Fruit fly (Drosophila melanogaster) whole organism, embryonic: Measurements from ENCODE around the gene CG3635.

ENCODE experiments used
- Antp ChIP-seq: fragments of 200-800 bp; sonication (Bioruptor generic); optimal IDR thresholded peaks from 3 replicates; lab custom pipeline; 2016; ENCODE audit warnings: missing biosample characterization, missing genetic modification characterization
- Awh ChIP-seq: fragments of 200-800 bp; sonication (Bioruptor generic); IDR thresholded peaks from 2 replicates; pipeline ENCODE4, ENCODE4 v1.3.6; 2022; ENCODE audit warnings: missing biosample characterization, missing genetic modification characterization
- CG10147 ChIP-seq: fragments of 200-800 bp; sonication (Bioruptor generic); optimal IDR thresholded peaks from 2 replicates; lab custom pipeline; 2019; ENCODE audit warnings: missing biosample characterization, mild to moderate bottlenecking, missing genetic modification characterization, moderate library complexity
- CG13894 ChIP-seq: fragments of 200-800 bp; sonication (Bioruptor generic); optimal IDR thresholded peaks from 3 replicates; lab custom pipeline; 2018; ENCODE audit warnings: missing biosample characterization, mild to moderate bottlenecking, missing genetic modification characterization, moderate library complexity
- CG14014 ChIP-seq: fragments of 200-800 bp; sonication (Bioruptor generic); IDR thresholded peaks from 2 replicates; pipeline ENCODE4 v1.3.6; 2022; ENCODE audit warnings: missing biosample characterization, missing genetic modification characterization
- CG14050 ChIP-seq: fragments of 200-800 bp; sonication (Bioruptor generic); IDR thresholded peaks from 3 replicates; pipeline ENCODE4 v1.3.6; 2022; ENCODE audit warnings: missing biosample characterization, missing genetic modification characterization
- CG16779 ChIP-seq: fragments of 200-800 bp; sonication (Bioruptor generic); IDR thresholded peaks from 2 replicates; pipeline ENCODE4 v1.3.6; 2022; ENCODE audit warnings: missing biosample characterization, missing genetic modification characterization
- CG17359 ChIP-seq: fragments of 200-800 bp; sonication (Bioruptor generic); optimal IDR thresholded peaks from 3 replicates; lab custom pipeline; 2018; ENCODE audit warnings: missing biosample characterization, mild to moderate bottlenecking, missing genetic modification characterization, moderate library complexity
- CG4282 ChIP-seq: fragments of 200-800 bp; sonication (Bioruptor generic); optimal IDR thresholded peaks from 2 replicates; lab custom pipeline; 2016; ENCODE audit warnings: missing biosample characterization, missing genetic modification characterization
- CG4617 ChIP-seq: fragments of 200-800 bp; sonication (Bioruptor generic); optimal IDR thresholded peaks from 3 replicates; lab custom pipeline; 2016; ENCODE audit warnings: missing biosample characterization, missing genetic modification characterization, borderline replicate concordance
- CG4730 ChIP-seq: fragments of 200-800 bp; sonication (Bioruptor generic); IDR thresholded peaks from 2 replicates; pipeline ENCODE4 v1.3.6; 2022; ENCODE audit warnings: missing biosample characterization, missing genetic modification characterization
- CG4820 ChIP-seq: fragments of 200-800 bp; sonication (Bioruptor generic); optimal IDR thresholded peaks from 3 replicates; lab custom pipeline; 2016; ENCODE audit warnings: missing biosample characterization, missing genetic modification characterization
- CG5180 ChIP-seq: fragments of 200-800 bp; sonication (Bioruptor generic); optimal IDR thresholded peaks from 3 replicates; lab custom pipeline; 2017; ENCODE audit warnings: missing biosample characterization, missing genetic modification characterization, mild to moderate bottlenecking, moderate library complexity, missing genetic modification reagents
- CG9817 ChIP-seq: fragments of 200-800 bp; sonication (Bioruptor generic); optimal IDR thresholded peaks from 2 replicates; lab custom pipeline; 2018; ENCODE audit warnings: missing biosample characterization, mild to moderate bottlenecking, missing genetic modification characterization, moderate library complexity
- CG9932 ChIP-seq: fragments of 200-800 bp; sonication (Bioruptor generic); IDR thresholded peaks from 2 replicates; pipeline ENCODE4 v1.3.6; 2022; ENCODE audit warnings: missing biosample characterization, missing genetic modification characterization
- Chrac-16 ChIP-seq: fragments of 200-800 bp; sonication (Bioruptor generic); optimal IDR thresholded peaks from 3 replicates; lab custom pipeline; 2016; ENCODE audit warnings: missing biosample characterization, missing genetic modification characterization
- CrebB ChIP-seq: fragments of 200-800 bp; sonication (Bioruptor generic); optimal IDR thresholded peaks from 3 replicates; lab custom pipeline; 2018; ENCODE audit warnings: missing biosample characterization, mild to moderate bottlenecking, missing genetic modification characterization
- Ets97D ChIP-seq: fragments of 200-800 bp; sonication (Bioruptor generic); optimal IDR thresholded peaks from 3 replicates; lab custom pipeline; 2016; ENCODE audit warnings: missing biosample characterization, missing genetic modification characterization
- Fer2 ChIP-seq: fragments of 200-800 bp; sonication (Bioruptor generic); optimal IDR thresholded peaks from 2 replicates; lab custom pipeline; 2018; ENCODE audit warnings: missing biosample characterization, mild to moderate bottlenecking, missing genetic modification characterization, moderate library complexity
- HLH54F ChIP-seq: fragments of 200-800 bp; sonication (Bioruptor generic); optimal IDR thresholded peaks from 3 replicates; lab custom pipeline; 2016; ENCODE audit warnings: missing biosample characterization, missing genetic modification characterization
- Kr ChIP-seq: fragments of 200-800 bp; sonication (Bioruptor generic); optimal IDR thresholded peaks from 2 replicates; lab custom pipeline; 2017; ENCODE audit warnings: missing biosample characterization, mild to moderate bottlenecking, missing genetic modification characterization
- NC2β ChIP-seq: fragments of 200-800 bp; sonication (Bioruptor generic); optimal IDR thresholded peaks from 2 replicates; lab custom pipeline; 2016; ENCODE audit warnings: missing biosample characterization, missing genetic modification characterization
- Oaz ChIP-seq: fragments of 200-800 bp; sonication (Bioruptor generic); IDR thresholded peaks from 2 replicates; pipeline ENCODE4 v1.3.6; 2022; ENCODE audit warnings: missing biosample characterization, missing genetic modification characterization
- Spps ChIP-seq: fragments of 200-800 bp; sonication (Bioruptor generic); optimal IDR thresholded peaks from 2 replicates; lab custom pipeline; 2018; ENCODE audit warnings: missing biosample characterization, mild to moderate bottlenecking, missing genetic modification characterization
- Ssrp ChIP-seq: fragments of 200-800 bp; sonication (Bioruptor generic); optimal IDR thresholded peaks from 2 replicates; lab custom pipeline; 2018; ENCODE audit warnings: missing biosample characterization, mild to moderate bottlenecking, missing genetic modification characterization, moderate library complexity
- az2 ChIP-seq: fragments of 200-800 bp; sonication (Bioruptor generic); optimal IDR thresholded peaks from 3 replicates; lab custom pipeline; 2016; ENCODE audit warnings: missing biosample characterization, missing genetic modification characterization
- bbx ChIP-seq: fragments of 200-800 bp; sonication (Bioruptor generic); IDR thresholded peaks from 2 replicates; pipeline ENCODE4 v1.3.6; 2022; ENCODE audit warnings: missing biosample characterization, missing genetic modification characterization; ENCODE audit not compliant: partially characterized antibody
- caup ChIP-seq: fragments of 200-800 bp; sonication (Bioruptor generic); optimal IDR thresholded peaks from 3 replicates; lab custom pipeline; 2017; ENCODE audit warnings: missing biosample characterization, mild to moderate bottlenecking, missing genetic modification characterization, moderate library complexity; ENCODE audit not compliant: severe bottlenecking
- chn ChIP-seq: fragments of 200-800 bp; sonication (Bioruptor generic); optimal IDR thresholded peaks from 2 replicates; lab custom pipeline; 2016; ENCODE audit warnings: missing biosample characterization, missing genetic modification characterization
- cwo ChIP-seq: fragments of 200-800 bp; sonication (Bioruptor generic); optimal IDR thresholded peaks from 3 replicates; lab custom pipeline; 2017; ENCODE audit warnings: missing biosample characterization, missing genetic modification characterization, mild to moderate bottlenecking, moderate library complexity, missing genetic modification reagents
- danr ChIP-seq: fragments of 200-800 bp; sonication (Bioruptor generic); IDR thresholded peaks from 2 replicates; pipeline ENCODE4 v1.3.6; 2022; ENCODE audit warnings: missing biosample characterization, missing genetic modification characterization
- disco-r ChIP-seq: fragments of 200-800 bp; sonication (Bioruptor generic); optimal IDR thresholded peaks from 2 replicates; lab custom pipeline; 2016; ENCODE audit warnings: missing biosample characterization, missing genetic modification characterization
- ems ChIP-seq: fragments of 200-800 bp; sonication (Bioruptor generic); optimal IDR thresholded peaks from 3 replicates; lab custom pipeline; 2016; ENCODE audit warnings: missing biosample characterization, missing genetic modification characterization
- ewg ChIP-seq: fragments of 200-800 bp; sonication (Bioruptor generic); optimal IDR thresholded peaks from 3 replicates; lab custom pipeline; 2017; ENCODE audit warnings: mild to moderate bottlenecking, missing biosample characterization, missing genetic modification reagents, missing genetic modification characterization
- ftz-f1 ChIP-seq: fragments of 200-800 bp; sonication (Bioruptor generic); optimal IDR thresholded peaks from 2 replicates; lab custom pipeline; 2016; ENCODE audit warnings: missing biosample characterization, missing genetic modification characterization
- h ChIP-seq: fragments of >200 bp; optimal IDR thresholded peaks from 2 replicates; lab custom pipeline; 2017
- jigr1 ChIP-seq: fragments of 200-800 bp; sonication (Bioruptor generic); IDR thresholded peaks from 3 replicates; pipeline ENCODE4 v1.3.6; 2022; ENCODE audit warnings: missing biosample characterization, missing genetic modification characterization
- kah ChIP-seq: fragments of 200-800 bp; sonication (Bioruptor generic); optimal IDR thresholded peaks from 2 replicates; lab custom pipeline; 2018; ENCODE audit warnings: missing biosample characterization, mild to moderate bottlenecking, missing genetic modification characterization
- lov ChIP-seq, 2 experiments: fragments of 200-800 bp in 1 of 2; fragments of >200 bp in 1 of 2; sonication (Bioruptor generic) in 1 of 2; IDR thresholded peaks in 1 of 2; optimal IDR thresholded peaks in 1 of 2; 2 replicates in 1 of 2; 3 replicates in 1 of 2; pipeline versions ENCODE4 v1.3.6 to Lab custom; 2017 to 2022; ENCODE audit warnings: missing biosample characterization in 1 of 2, missing genetic modification characterization in 1 of 2
- maf-S ChIP-seq: fragments of 200-800 bp; sonication (Bioruptor generic); optimal IDR thresholded peaks from 2 replicates; lab custom pipeline; 2016; ENCODE audit warnings: missing biosample characterization, missing genetic modification characterization
- nerfin-2 ChIP-seq: fragments of 200-800 bp; sonication (Bioruptor generic); IDR thresholded peaks from 2 replicates; pipeline ENCODE4 v1.3.6; 2022; ENCODE audit warnings: missing biosample characterization, missing genetic modification characterization; ENCODE audit not compliant: partially characterized antibody
- nmo ChIP-seq: fragments of 200-800 bp; sonication (Bioruptor generic); optimal IDR thresholded peaks from 2 replicates; lab custom pipeline; 2018; ENCODE audit warnings: missing biosample characterization, mild to moderate bottlenecking, missing genetic modification characterization, moderate library complexity
- nom ChIP-seq: fragments of 200-800 bp; sonication (Bioruptor generic); optimal IDR thresholded peaks from 2 replicates; lab custom pipeline; 2017; ENCODE audit warnings: missing biosample characterization, missing genetic modification characterization, mild to moderate bottlenecking, moderate library complexity, missing genetic modification reagents
- odd ChIP-seq: fragments of 200-800 bp; sonication (Bioruptor generic); optimal IDR thresholded peaks from 2 replicates; lab custom pipeline; 2017; ENCODE audit warnings: missing biosample characterization, mild to moderate bottlenecking, missing genetic modification characterization
- pzg ChIP-seq: fragments of 200-800 bp; sonication (Bioruptor generic); optimal IDR thresholded peaks from 3 replicates; lab custom pipeline; 2018; ENCODE audit warnings: missing biosample characterization, mild to moderate bottlenecking, missing genetic modification characterization, moderate library complexity
- salm ChIP-seq: fragments of 200-800 bp; sonication (Bioruptor generic); optimal IDR thresholded peaks from 2 replicates; lab custom pipeline; 2018; ENCODE audit warnings: missing biosample characterization, mild to moderate bottlenecking, missing genetic modification characterization
- tap ChIP-seq: fragments of 200-800 bp; optimal IDR thresholded peaks from 3 replicates; lab custom pipeline; 2019; ENCODE audit warnings: missing biosample characterization, mild to moderate bottlenecking, missing genetic modification characterization, moderate library complexity
- tx ChIP-seq: fragments of 200-800 bp; sonication (Bioruptor generic); optimal IDR thresholded peaks from 2 replicates; lab custom pipeline; 2016; ENCODE audit warnings: missing biosample characterization, missing genetic modification characterization
- unpg ChIP-seq: fragments of 200-800 bp; sonication (Bioruptor generic); optimal IDR thresholded peaks from 3 replicates; lab custom pipeline; 2018; ENCODE audit warnings: missing biosample characterization, mild to moderate bottlenecking, missing genetic modification characterization, moderate library complexity
- vfl ChIP-seq: fragments of 200-800 bp; sonication (Bioruptor generic); optimal IDR thresholded peaks from 2 replicates; lab custom pipeline; 2016; ENCODE audit warnings: missing biosample characterization, missing genetic modification characterization
- yki ChIP-seq: fragments of >200 bp; optimal IDR thresholded peaks from 3 replicates; lab custom pipeline; 2018

Gene CG3635

DNA sequence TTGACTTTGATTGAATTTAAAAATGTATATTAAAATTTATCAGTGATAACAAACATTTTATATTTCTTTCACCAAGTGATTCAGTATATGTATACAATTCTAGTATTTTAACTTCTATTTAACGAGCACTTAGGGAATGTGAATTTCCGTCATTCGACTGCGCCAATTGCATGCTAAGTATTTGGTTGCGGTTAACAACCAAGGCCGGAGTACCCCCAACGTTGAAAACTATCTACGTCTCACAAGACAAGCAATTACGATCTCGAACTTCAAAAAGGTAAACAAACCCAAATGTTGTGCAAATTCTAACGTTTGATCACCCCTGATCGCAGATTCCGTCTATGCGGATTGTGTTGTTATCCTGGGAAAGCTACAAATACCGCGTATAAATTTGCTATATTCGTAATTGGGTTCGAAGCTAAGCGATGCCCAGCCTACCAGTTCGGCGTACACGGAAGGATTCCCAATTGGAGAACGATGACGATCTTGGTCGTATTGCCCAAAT lies 44.0 kb upstream of the CG3635 start, which contains the start of gene CG42748 (continued):
- TF ChIP-seq CG17359 (tag; lab: Kevin White, UChicago): no peak
- TF ChIP-seq nom (GFP tag; lab: Kevin White, UChicago): no peak
- TF ChIP-seq CG4820 (GFP tag; lab: Kevin White, UChicago): no peak
- no peak for TF ChIP-seq unpg
- no peak for TF ChIP-seq CG14014 (GFP tag; lab: Robert Waterston, UW)
- TF ChIP-seq tx: no peak
- TF ChIP-seq HLH54F (GFP tag; lab: Kevin White, UChicago): no peak
- TF ChIP-seq Kr (GFP tag; lab: Kevin White, UChicago): no peak
- TF ChIP-seq Ssrp: no peak
- no peak for TF ChIP-seq CG9817
- no peak for TF ChIP-seq lov (optimal IDR thresholded peaks at IDR 0.05; lab: Kevin White, UChicago)
- no peak for TF ChIP-seq lov (GFP tag; IDR thresholded peaks at IDR 0.05; lab: Robert Waterston, UW)
- no peak for TF ChIP-seq disco-r (GFP tag; lab: Kevin White, UChicago)
- TF ChIP-seq ftz-f1: no peak
- no peak for TF ChIP-seq kah
- TF ChIP-seq nerfin-2 (GFP tag; lab: Robert Waterston, UW): no peak
- TF ChIP-seq Fer2 (tag; lab: Kevin White, UChicago): no peak
- no peak for TF ChIP-seq NC2β
- no peak for TF ChIP-seq maf-S (GFP tag; lab: Kevin White, UChicago)
- TF ChIP-seq jigr1 (GFP tag; lab: Robert Waterston, UW): no peak
- no peak for TF ChIP-seq Spps (tag; lab: Kevin White, UChicago)
- no peak for TF ChIP-seq ewg (GFP tag; lab: Kevin White, UChicago)
- no peak for TF ChIP-seq Ets97D (GFP tag; lab: Kevin White, UChicago)
- TF ChIP-seq Antp: no peak
- TF ChIP-seq caup (GFP tag; lab: Kevin White, UChicago): no peak
- TF ChIP-seq bbx (GFP tag; lab: Robert Waterston, UW): peak; percentile 74; the same call in 1 of the 2 replicates
- TF ChIP-seq az2 (GFP tag; lab: Kevin White, UChicago): no peak
- TF ChIP-seq pzg (GFP tag; lab: Kevin White, UChicago): peak; percentile 52
- TF ChIP-seq odd: no peak
- TF ChIP-seq CG10147: no peak
- no peak for TF ChIP-seq vfl (GFP tag; lab: Kevin White, UChicago)
- TF ChIP-seq h (lab: Kevin White, UChicago): no peak
- no peak for TF ChIP-seq Oaz (GFP tag; lab: Robert Waterston, UW)
- TF ChIP-seq salm (tag; lab: Kevin White, UChicago): no peak
- TF ChIP-seq CG9932: no peak; the same call in 1 of the 2 replicates
- TF ChIP-seq CG4730: no peak
- TF ChIP-seq nmo (GFP tag; lab: Kevin White, UChicago): no peak
- peak; percentile 42 for TF ChIP-seq CG13894
- TF ChIP-seq danr (GFP tag; lab: Robert Waterston, UW): no peak
- TF ChIP-seq CG5180 (GFP tag; lab: Kevin White, UChicago): no peak
- no peak for TF ChIP-seq CrebB (tag; lab: Kevin White, UChicago)
- no peak for TF ChIP-seq CG4617 (GFP tag; lab: Kevin White, UChicago)
- no peak for TF ChIP-seq CG4282 (GFP tag; lab: Kevin White, UChicago)
- TF ChIP-seq ems (GFP tag; lab: Kevin White, UChicago): no peak
- TF ChIP-seq tap (tag; lab: Kevin White, UChicago): no peak
- TF ChIP-seq CG16779 (GFP tag; lab: Robert Waterston, UW): no peak
- TF ChIP-seq chn (GFP tag; lab: Kevin White, UChicago): no peak
- TF ChIP-seq cwo (GFP tag; lab: Kevin White, UChicago): no peak
- TF ChIP-seq yki: no peak
- no peak for TF ChIP-seq CG14050 (GFP tag; lab: Robert Waterston, UW)
- no peak for TF ChIP-seq Chrac-16 (GFP tag; lab: Kevin White, UChicago)
- TF ChIP-seq Awh (GFP tag; lab: Robert Waterston, UW): no peak
